Fruit fly (Drosophila melanogaster) whole organism, wandering third instar larva: ENCODE results near the gene CG9664.

ENCODE experiments used
- Dfd ChIP-seq: fragments of >200 bp; optimal IDR thresholded peaks from 2 replicates; lab custom pipeline; 2017; ENCODE audit warnings: missing biosample characterization, missing genetic modification characterization
- GATAd ChIP-seq: sonication (Bioruptor generic); optimal IDR thresholded peaks from 2 replicates; lab custom pipeline; 2016; ENCODE audit warnings: missing biosample characterization, missing genetic modification characterization
- Myc ChIP-seq: fragments of >200 bp; optimal IDR thresholded peaks from 2 replicates; lab custom pipeline; 2017
- br ChIP-seq: fragments of 200-800 bp; sonication (Bioruptor generic); optimal IDR thresholded peaks from 2 replicates; lab custom pipeline; 2016; ENCODE audit warnings: missing biosample characterization, missing genetic modification characterization
- ey ChIP-seq: fragments of 200-800 bp; sonication (Bioruptor generic); optimal IDR thresholded peaks from 2 replicates; lab custom pipeline; 2016; ENCODE audit warnings: missing biosample characterization, missing genetic modification characterization
- jim ChIP-seq: fragments of 175-275, 200-325 bp; sonication (Bioruptor generic); optimal IDR thresholded peaks from 2 replicates; lab custom pipeline; 2016; ENCODE audit warnings: missing biosample characterization, mild to moderate bottlenecking, missing genetic modification characterization
- pan ChIP-seq: fragments of >200 bp; optimal IDR thresholded peaks from 2 replicates; lab custom pipeline; 2017
- usp ChIP-seq: fragments of >200 bp; optimal IDR thresholded peaks from 2 replicates; lab custom pipeline; 2017; ENCODE audit warnings: missing biosample characterization, missing genetic modification characterization

dm6 chr2L:3341231-3341935 is 46.9 kb upstream of the CG9664 start:
- TF ChIP-seq pan: no peak
- TF ChIP-seq Myc: no peak
- peak; percentile 44 for TF ChIP-seq Dfd (GFP tag; lab: Kevin White, UChicago)
- no peak for TF ChIP-seq jim
- TF ChIP-seq usp (GFP tag; lab: Kevin White, UChicago): no peak
- peak; percentile 3 for TF ChIP-seq ey (GFP tag; lab: Kevin White, UChicago)
- TF ChIP-seq GATAd (GFP tag; lab: Kevin White, UChicago): peak; percentile 24
- TF ChIP-seq br: peak; percentile 69
